Worm (Caenorhabditis elegans) whole organism, L3 larva: ENCODE results near the gene mrps-5.

Experiments used
- R02D3.7 ChIP-seq: fragments of 150-350 bp; optimal IDR thresholded peaks from 2 replicates; lab custom pipeline; 2014; ENCODE audit warnings: missing biosample characterization, missing genetic modification characterization
- ZK546.5 ChIP-seq: sonication (generic microtip); optimal IDR thresholded peaks from 2 replicates; lab custom pipeline; 2017; ENCODE audit warnings: missing biosample characterization, missing genetic modification characterization
- aly-2 ChIP-seq: fragments of 150-350 bp; optimal IDR thresholded peaks from 2 replicates; lab custom pipeline; 2014; ENCODE audit warnings: missing biosample characterization, missing genetic modification characterization
- ama-1 ChIP-seq: fragments of 150-350 bp; optimal IDR thresholded peaks from 2 replicates; lab custom pipeline; 2018
- ceh-28 ChIP-seq: fragments of 150-350 bp; optimal IDR thresholded peaks from 2 replicates; lab custom pipeline; 2014; ENCODE audit warnings: missing biosample characterization, missing genetic modification reagents, missing genetic modification characterization
- ceh-82 ChIP-seq: fragments of 150-350 bp; optimal IDR thresholded peaks from 2 replicates; lab custom pipeline; 2014; ENCODE audit warnings: missing biosample characterization, missing genetic modification characterization
- ceh-9 ChIP-seq: sonication (generic microtip); optimal IDR thresholded peaks from 2 replicates; lab custom pipeline; 2018; ENCODE audit warnings: missing biosample characterization, missing genetic modification characterization
- egl-5 ChIP-seq: fragments of 150-350 bp; optimal IDR thresholded peaks from 2 replicates; lab custom pipeline; 2017; ENCODE audit warnings: missing biosample characterization, missing genetic modification reagents, missing genetic modification characterization, inconsistent platforms
- elt-1 ChIP-seq: fragments of 150-350 bp; optimal IDR thresholded peaks from 2 replicates; lab custom pipeline; 2014; ENCODE audit warnings: missing biosample characterization, missing genetic modification characterization
- elt-2 ChIP-seq: sonication (generic microtip); optimal IDR thresholded peaks from 2 replicates; lab custom pipeline; 2016; ENCODE audit warnings: missing genetic modification reagents, mild to moderate bottlenecking, missing genetic modification characterization, missing compliant biosample characterization
- elt-3 ChIP-seq, 3 experiments: fragments of 150-350 bp in 1 of 3; sonication (generic microtip) in 2 of 3; optimal IDR thresholded peaks; 2 replicates in 2 of 3; 4 replicates in 1 of 3; lab custom pipeline; 2014 to 2017; ENCODE audit warnings: missing biosample characterization in 3 of 3, missing genetic modification characterization in 3 of 3
- eor-1 ChIP-seq, 2 experiments: fragments of 150-350 bp; optimal IDR thresholded peaks; 2 replicates each; lab custom pipeline; 2014 to 2018; ENCODE audit warnings: missing biosample characterization in 2 of 2, missing genetic modification characterization in 2 of 2
- fkh-10 ChIP-seq: sonication (generic microtip); optimal IDR thresholded peaks from 2 replicates; lab custom pipeline; 2017; ENCODE audit warnings: missing biosample characterization, missing genetic modification reagents, missing genetic modification characterization
- fkh-2 ChIP-seq: fragments of 150-350 bp; optimal IDR thresholded peaks from 2 replicates; lab custom pipeline; 2014; ENCODE audit warnings: missing biosample characterization, missing genetic modification reagents, missing genetic modification characterization
- fos-1 ChIP-seq: fragments of 150-350 bp; optimal IDR thresholded peaks from 2 replicates; lab custom pipeline; 2014; ENCODE audit warnings: missing biosample characterization, missing genetic modification characterization
- hmg-11 ChIP-seq: sonication (generic microtip); optimal IDR thresholded peaks from 2 replicates; lab custom pipeline; 2016; ENCODE audit warnings: missing genetic modification characterization, missing compliant biosample characterization
- jun-1 ChIP-seq: fragments of 150-350 bp; optimal IDR thresholded peaks from 2 replicates; lab custom pipeline; 2014; ENCODE audit warnings: missing biosample characterization, missing genetic modification reagents, missing genetic modification characterization
- lin-15B ChIP-seq: fragments of 150-350 bp; optimal IDR thresholded peaks from 2 replicates; lab custom pipeline; 2014; ENCODE audit warnings: missing biosample characterization, missing genetic modification characterization
- lin-39 ChIP-seq: fragments of 150-350 bp; optimal IDR thresholded peaks from 2 replicates; lab custom pipeline; 2018; ENCODE audit warnings: missing biosample characterization, missing genetic modification reagents, missing genetic modification characterization
- lsy-12 ChIP-seq: sonication (generic microtip); optimal IDR thresholded peaks from 2 replicates; lab custom pipeline; 2016; ENCODE audit warnings: mild to moderate bottlenecking, missing genetic modification characterization, missing compliant biosample characterization
- mdl-1 ChIP-seq: fragments of 150-350 bp; optimal IDR thresholded peaks from 2 replicates; lab custom pipeline; 2014; ENCODE audit warnings: missing biosample characterization, missing genetic modification characterization
- mml-1 ChIP-seq: fragments of 150-350 bp; sonication (generic microtip); optimal IDR thresholded peaks from 3 replicates; lab custom pipeline; 2014; ENCODE audit warnings: missing biosample characterization, missing genetic modification characterization
- nfya-1 ChIP-seq: sonication (generic microtip); optimal IDR thresholded peaks from 2 replicates; lab custom pipeline; 2017; ENCODE audit warnings: missing genetic modification characterization, mild to moderate bottlenecking, missing compliant biosample characterization, antibody characterized with exemption, moderate library complexity; ENCODE audit not compliant: insufficient read depth
- nhr-11 ChIP-seq: fragments of 150-350 bp; optimal IDR thresholded peaks from 2 replicates; lab custom pipeline; 2014; ENCODE audit warnings: missing biosample characterization, missing genetic modification characterization
- nhr-23 ChIP-seq: fragments of 150-350 bp; optimal IDR thresholded peaks from 2 replicates; lab custom pipeline; 2014; ENCODE audit warnings: missing biosample characterization, missing genetic modification reagents, missing genetic modification characterization
- nhr-237 ChIP-seq: fragments of 150-350 bp; optimal IDR thresholded peaks from 2 replicates; lab custom pipeline; 2014; ENCODE audit warnings: missing biosample characterization, missing genetic modification characterization
- nhr-25 ChIP-seq: sonication (generic microtip); optimal IDR thresholded peaks from 2 replicates; lab custom pipeline; 2017; ENCODE audit warnings: missing biosample characterization, missing genetic modification characterization
- nhr-67 ChIP-seq: fragments of 150-350 bp; optimal IDR thresholded peaks from 2 replicates; lab custom pipeline; 2014; ENCODE audit warnings: missing biosample characterization, missing genetic modification characterization
- nhr-76 ChIP-seq: fragments of 150-350 bp; sonication (generic microtip); optimal IDR thresholded peaks from 5 replicates; lab custom pipeline; 2014; ENCODE audit warnings: missing biosample characterization, missing genetic modification characterization
- pha-4 ChIP-seq: fragments of 150-350 bp; optimal IDR thresholded peaks from 2 replicates; lab custom pipeline; 2014; ENCODE audit warnings: missing biosample characterization, missing genetic modification reagents, missing genetic modification characterization
- skn-1 ChIP-seq: fragments of 150-350 bp; optimal IDR thresholded peaks from 2 replicates; lab custom pipeline; 2014; ENCODE audit warnings: missing biosample characterization, missing genetic modification characterization
- snpc-4 ChIP-seq: fragments of 150-350 bp; optimal IDR thresholded peaks from 2 replicates; lab custom pipeline; 2014; ENCODE audit warnings: missing biosample characterization, missing genetic modification characterization
- tbx-2 ChIP-seq: sonication (generic microtip); optimal IDR thresholded peaks from 2 replicates; lab custom pipeline; 2016; ENCODE audit warnings: mild to moderate bottlenecking, missing genetic modification characterization, missing compliant biosample characterization
- unc-62 ChIP-seq: fragments of 150-350 bp; sonication (generic microtip); optimal IDR thresholded peaks from 4 replicates; lab custom pipeline; 2014; ENCODE audit warnings: missing biosample characterization, missing genetic modification reagents, missing genetic modification characterization
- zag-1 ChIP-seq: fragments of 150-350 bp; optimal IDR thresholded peaks from 2 replicates; lab custom pipeline; 2014; ENCODE audit warnings: missing biosample characterization, missing genetic modification characterization
- ztf-11 ChIP-seq: fragments of 150-350 bp; optimal IDR thresholded peaks from 2 replicates; lab custom pipeline; 2014; ENCODE audit warnings: missing biosample characterization, missing genetic modification characterization
- ztf-4 ChIP-seq: fragments of 150-350 bp; optimal IDR thresholded peaks from 2 replicates; lab custom pipeline; 2014; ENCODE audit warnings: missing biosample characterization, missing genetic modification characterization

The mrps-5 gene

DNA sequence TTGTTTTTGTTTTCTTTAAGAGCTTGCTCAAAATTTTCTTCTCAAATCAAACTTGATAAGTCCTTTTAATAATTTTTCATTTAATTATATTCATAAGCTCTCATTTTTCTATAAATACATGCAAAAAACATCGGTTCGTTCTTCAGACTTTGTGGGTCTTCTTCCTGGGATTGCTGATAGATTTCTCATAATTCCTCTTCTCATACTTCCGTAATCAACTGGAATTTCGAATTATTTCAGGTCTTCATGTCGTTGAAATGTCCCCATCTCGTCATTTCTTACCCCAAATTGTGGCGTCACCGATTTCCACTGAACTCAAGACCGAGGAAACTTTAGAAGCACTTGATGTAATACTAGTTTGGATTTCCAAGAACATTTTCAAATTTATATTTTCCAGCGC, 1.6 kb downstream of the mrps-5 start:
- TF ChIP-seq lin-15B (tag; lab: Kevin White, UChicago) (no peak), ztf-11 (tag; lab: Kevin White, UChicago) (no peak), fkh-10 (GFP tag; lab: Kevin White, UChicago) (no peak), pha-4 (no peak), ztf-4 (tag; lab: Kevin White, UChicago) (no peak), nhr-23 (tag; lab: Kevin White, UChicago) (no peak), fos-1 (tag; lab: Kevin White, UChicago) (no peak), eor-1 (tag; optimal IDR thresholded peaks at IDR 0.05; lab: Kevin White, UChicago) (no peak), jun-1 (no peak), mdl-1 (no peak), fkh-2 (tag; lab: Kevin White, UChicago) (no peak), nhr-11 (tag; lab: Kevin White, UChicago) (no peak), elt-2 (tag; lab: Kevin White, UChicago) (no peak), elt-3 (tag; optimal IDR thresholded peaks at IDR 0.05; lab: Kevin White, UChicago) (no peak), skn-1 (no peak), ceh-82 (tag; lab: Kevin White, UChicago) (no peak), nfya-1 (tag; lab: Kevin White, UChicago) (no peak), elt-1 (tag; lab: Kevin White, UChicago) (no peak)

DNA sequence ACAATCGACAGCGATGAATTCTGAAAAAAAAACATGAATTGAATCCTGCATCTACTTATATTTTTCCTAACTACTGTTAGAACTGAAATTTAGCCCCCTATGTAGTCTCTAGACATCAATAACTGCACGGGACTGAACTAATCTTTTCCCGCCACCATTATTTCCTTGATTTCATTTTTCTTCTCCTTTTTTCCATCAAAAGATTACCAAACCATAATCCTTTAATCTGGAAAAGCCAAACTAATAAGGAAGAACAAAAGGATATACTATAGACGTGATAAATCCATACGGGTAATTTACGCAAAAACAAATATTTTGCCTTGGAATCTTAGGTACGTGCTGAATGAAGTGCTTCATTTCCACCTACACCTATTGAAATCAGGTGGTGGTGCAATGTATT, 4.0 kb downstream of the mrps-5 start:
- TF ChIP-seq pha-4, result no peak
- no peak for TF ChIP-seq ztf-4 (tag; lab: Kevin White, UChicago)

DNA sequence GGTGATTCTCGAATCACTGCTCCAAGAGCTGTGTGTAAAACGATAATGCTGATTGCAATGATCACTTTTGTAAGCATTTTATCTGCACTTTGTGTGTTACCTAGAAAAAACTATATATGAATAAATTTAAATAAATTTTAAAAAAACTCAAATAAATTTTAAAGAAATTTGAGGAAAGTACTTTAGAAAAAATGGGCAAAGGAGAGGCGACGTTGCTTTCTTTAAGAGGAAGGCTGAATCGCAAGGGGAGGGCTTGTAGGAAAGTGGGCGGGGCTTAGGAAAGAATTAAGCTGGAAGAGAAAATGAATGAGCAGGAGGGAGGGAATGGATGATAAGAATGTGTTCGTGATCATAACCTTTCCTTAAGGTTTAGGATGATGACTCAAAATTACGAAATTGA, 4.6 kb downstream of the mrps-5 start, which contains the start of gene E02A10.4:
E02A10.4 (minus strand) TSS at position 101 of the 400 bp plus-strand sequence.
- no peak for TF ChIP-seq nhr-67
- no peak for TF ChIP-seq egl-5 (tag; lab: Kevin White, UChicago)
- no peak for TF ChIP-seq mml-1 (tag; lab: Kevin White, UChicago)
- no peak for TF ChIP-seq aly-2
- no peak for TF ChIP-seq fkh-10 (GFP tag; lab: Kevin White, UChicago)
- TF ChIP-seq tbx-2, result no peak
- no peak for TF ChIP-seq jun-1
- no peak for TF ChIP-seq ceh-82 (tag; lab: Kevin White, UChicago)
- TF ChIP-seq nhr-76 (tag; lab: Kevin White, UChicago), result no peak
- TF ChIP-seq lin-39 (tag; lab: Kevin White, UChicago), result no peak
- no peak for TF ChIP-seq pha-4
- no peak for TF ChIP-seq fkh-2 (tag; lab: Kevin White, UChicago)
- TF ChIP-seq ceh-9, result no peak
- TF ChIP-seq R02D3.7 (tag; lab: Kevin White, UChicago), result no peak

DNA sequence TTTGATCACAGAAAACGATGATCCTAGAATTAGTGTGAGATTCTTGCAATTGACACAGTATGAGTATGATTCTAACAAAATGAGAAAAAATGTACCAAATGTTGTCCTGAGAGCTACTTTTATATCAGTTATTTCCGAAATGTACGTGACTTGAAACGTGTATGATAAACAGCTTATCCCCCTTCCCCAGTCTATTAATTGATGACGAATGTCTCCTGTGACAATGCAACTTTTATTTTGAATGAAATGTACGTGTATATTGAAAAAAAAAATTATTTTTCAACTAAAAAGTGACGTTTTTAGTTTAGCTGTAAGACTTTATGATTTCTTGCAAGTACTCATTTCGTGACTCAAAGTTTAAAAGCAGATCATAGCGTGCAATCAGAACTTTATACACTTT, 7.0 kb downstream of the mrps-5 start:
- no peak for TF ChIP-seq snpc-4
- no peak for TF ChIP-seq elt-3 (tag; optimal IDR thresholded peaks at IDR 0.05; lab: Kevin White, UChicago)
- no peak for TF ChIP-seq ceh-82 (tag; lab: Kevin White, UChicago)
- TF ChIP-seq hmg-11 (tag; lab: Kevin White, UChicago), result no peak

DNA sequence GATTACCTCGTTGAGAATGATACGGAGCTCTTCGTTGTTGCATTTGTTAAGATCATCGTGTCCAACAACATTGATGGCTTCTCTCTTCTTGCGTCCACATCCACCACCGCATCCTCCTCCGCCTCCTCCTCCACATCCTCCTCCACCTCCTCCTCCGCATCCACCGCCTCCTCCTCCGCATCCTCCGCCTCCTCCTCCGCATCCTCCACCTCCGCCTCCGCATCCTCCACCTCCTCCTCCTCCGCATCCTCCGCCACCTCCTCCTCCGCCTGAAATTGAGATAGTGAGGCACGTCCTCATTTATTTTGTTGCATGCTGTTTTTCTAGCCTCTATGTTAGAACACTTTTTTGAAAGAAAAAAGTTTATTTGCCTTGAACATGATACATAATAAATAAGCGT, 12.6 kb downstream of the mrps-5 start:
- TF ChIP-seq elt-1 (tag; lab: Kevin White, UChicago) (no peak), aly-2 (no peak), fkh-2 (tag; lab: Kevin White, UChicago) (no peak), zag-1 (tag; lab: Kevin White, UChicago) (no peak)

DNA sequence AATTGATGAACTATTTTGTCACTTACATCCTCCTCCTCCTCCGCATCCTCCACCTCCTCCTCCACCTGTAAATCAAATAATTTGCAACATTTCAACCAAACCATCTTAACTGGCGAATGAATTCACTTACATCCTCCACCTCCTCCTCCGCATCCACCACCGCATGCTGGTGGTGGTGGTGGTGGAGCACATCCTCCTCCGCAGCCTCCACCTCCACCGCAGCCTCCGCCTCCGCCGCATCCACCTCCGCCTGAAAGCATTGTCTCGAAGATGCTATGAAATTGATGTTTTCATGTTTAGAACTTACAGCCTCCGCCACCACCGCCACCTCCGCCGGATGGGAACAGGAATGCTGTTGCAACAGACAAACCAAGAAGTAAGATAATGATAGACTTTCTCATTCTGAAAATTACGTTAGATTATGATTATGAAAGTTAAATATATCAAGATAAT, 13.2 kb downstream of the mrps-5 start, which contains the start of gene grl-23:
grl-23 (minus strand) TSS at position 403 of the 453 bp plus-strand sequence.
- TF ChIP-seq nhr-23 (tag; lab: Kevin White, UChicago), result no peak

DNA sequence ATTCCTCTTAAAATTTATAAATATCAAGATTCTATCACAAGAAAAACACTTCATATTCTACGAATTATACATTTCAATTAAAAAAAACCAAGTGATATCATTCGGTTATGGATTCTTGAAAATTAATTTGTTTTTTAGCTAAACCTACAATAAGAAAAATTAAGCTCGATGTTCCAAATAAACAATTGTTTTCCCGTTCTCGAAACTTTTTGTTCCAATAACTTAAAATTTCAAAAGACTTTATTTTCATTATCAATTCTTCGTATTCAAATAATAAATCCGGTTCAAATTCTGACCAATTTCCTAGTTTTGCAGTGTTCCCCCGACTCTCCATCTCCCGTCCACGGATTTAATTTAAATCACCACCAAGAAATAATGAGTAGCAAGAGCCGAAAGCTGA, 16.0 kb downstream of the mrps-5 start, which contains the start of gene E02A10.3:
E02A10.3 (plus strand) TSS at position 301 of the 400 bp plus-strand sequence.
- no peak for TF ChIP-seq ceh-28
- TF ChIP-seq egl-5 (tag; lab: Kevin White, UChicago), result no peak
- no peak for TF ChIP-seq nhr-25
- no peak for TF ChIP-seq lsy-12
- no peak for TF ChIP-seq ZK546.5 (tag; lab: Kevin White, UChicago)
- TF ChIP-seq pha-4, result no peak
- TF ChIP-seq nhr-237 (tag; lab: Kevin White, UChicago), result no peak
- TF ChIP-seq fos-1 (tag; lab: Kevin White, UChicago), result no peak
- no peak for TF ChIP-seq tbx-2
- no peak for TF ChIP-seq snpc-4
- TF ChIP-seq unc-62, result no peak
- no peak for TF ChIP-seq ama-1 (lab: Kevin White, UChicago)
- no peak for TF ChIP-seq nhr-67
